Worm (Caenorhabditis elegans) whole organism, young adult: ENCODE results near the gene H04M03.11.

Experiments
- D2030.7 ChIP-seq: fragments of 200-800 bp; sonication (Bioruptor generic); IDR thresholded peaks from 2 replicates; pipeline ENCODE4 v1.3.6; 2022; ENCODE audit warnings: missing genetic modification reagents, missing genetic modification characterization, missing compliant biosample characterization
- F22D6.2 ChIP-seq: sonication (generic microtip); optimal IDR thresholded peaks from 2 replicates; lab custom pipeline; 2016; ENCODE audit warnings: mild to moderate bottlenecking, missing genetic modification characterization, missing compliant biosample characterization
- F49E8.2 ChIP-seq: sonication (generic microtip); optimal IDR thresholded peaks from 3 replicates; lab custom pipeline; 2017; ENCODE audit warnings: missing genetic modification characterization, mild to moderate bottlenecking, missing compliant biosample characterization, antibody characterized with exemption, moderate library complexity; ENCODE audit not compliant: insufficient read depth
- T07F8.4 ChIP-seq: sonication (generic microtip); optimal IDR thresholded peaks from 2 replicates; lab custom pipeline; 2016; ENCODE audit warnings: mild to moderate bottlenecking, missing genetic modification characterization, moderate library complexity, missing compliant biosample characterization
- Y53G8AR.9 ChIP-seq: fragments of 200-800 bp; sonication (Bioruptor generic); conservative IDR thresholded peaks from 2 replicates; pipeline ENCODE4 v1.3.6; 2022; ENCODE audit warnings: missing genetic modification reagents, missing genetic modification characterization, missing compliant biosample characterization
- Y67H2A.10 ChIP-seq: fragments of 200-800 bp; sonication (Bioruptor generic); conservative IDR thresholded peaks from 2 replicates; pipeline ENCODE4 v1.3.6; 2022; ENCODE audit warnings: missing genetic modification reagents, missing genetic modification characterization, missing compliant biosample characterization
- Y79H2A.3 ChIP-seq: fragments of 200-800 bp; sonication (Bioruptor generic); conservative IDR thresholded peaks from 2 replicates; pipeline ENCODE4 v1.3.6; 2022; ENCODE audit warnings: missing genetic modification reagents, missing genetic modification characterization, missing compliant biosample characterization
- ZK185.1 ChIP-seq: sonication (generic microtip); optimal IDR thresholded peaks from 2 replicates; lab custom pipeline; 2016; ENCODE audit warnings: mild to moderate bottlenecking, missing genetic modification characterization, missing compliant biosample characterization; ENCODE audit not compliant: poor library complexity, severe bottlenecking
- akir-1 ChIP-seq: fragments of 200-800 bp; sonication (Bioruptor generic); optimal IDR thresholded peaks from 2 replicates; lab custom pipeline; 2018; ENCODE audit warnings: mild to moderate bottlenecking, missing genetic modification characterization, moderate library complexity, missing compliant biosample characterization
- atf-7 ChIP-seq: sonication (generic microtip); optimal IDR thresholded peaks from 2 replicates; lab custom pipeline; 2017; ENCODE audit warnings: mild to moderate bottlenecking, missing genetic modification characterization, missing compliant biosample characterization
- attf-3 ChIP-seq: fragments of 200-800 bp; sonication (Bioruptor generic); conservative IDR thresholded peaks from 2 replicates; pipeline ENCODE4 v1.3.6; 2022; ENCODE audit warnings: missing genetic modification reagents, missing genetic modification characterization, missing compliant biosample characterization
- attf-6 ChIP-seq: fragments of 200-800 bp; sonication (Bioruptor generic); IDR thresholded peaks from 2 replicates; pipeline ENCODE4 v1.3.6; 2022; ENCODE audit warnings: missing genetic modification reagents, missing genetic modification characterization, missing compliant biosample characterization
- bed-1 ChIP-seq: fragments of 200-800 bp; sonication (Bioruptor generic); IDR thresholded peaks from 2 replicates; pipeline ENCODE4 v1.3.6; 2022; ENCODE audit warnings: missing genetic modification reagents, missing genetic modification characterization, missing compliant biosample characterization
- cebp-1 ChIP-seq, 2 experiments: fragments of 200-800 bp in 1 of 2; sonication (Bioruptor generic) in 1 of 2; sonication (generic microtip) in 1 of 2; IDR thresholded peaks in 1 of 2; optimal IDR thresholded peaks in 1 of 2; 2 replicates each; pipeline versions ENCODE4 v1.3.6 to Lab custom; 2017 to 2022; ENCODE audit warnings: missing compliant biosample characterization in 2 of 2, missing genetic modification characterization in 2 of 2, mild to moderate bottlenecking in 1 of 2, missing genetic modification reagents in 1 of 2, moderate library complexity in 1 of 2
- ceh-27 ChIP-seq: fragments of 200-800 bp; sonication (Bioruptor generic); optimal IDR thresholded peaks from 2 replicates; lab custom pipeline; 2018; ENCODE audit warnings: mild to moderate bottlenecking, missing genetic modification characterization, moderate library complexity, missing compliant biosample characterization
- die-1 ChIP-seq: sonication (generic microtip); optimal IDR thresholded peaks from 2 replicates; lab custom pipeline; 2016; ENCODE audit warnings: missing genotype, mild to moderate bottlenecking, missing genetic modification characterization, missing compliant biosample characterization
- egl-44 ChIP-seq: fragments of 200-800 bp; sonication (Bioruptor generic); IDR thresholded peaks from 2 replicates; pipeline ENCODE4 v1.3.6; 2022; ENCODE audit warnings: missing genetic modification reagents, missing genetic modification characterization, missing compliant biosample characterization
- egrh-3 ChIP-seq: fragments of 200-800 bp; sonication (Bioruptor generic); IDR thresholded peaks from 2 replicates; pipeline ENCODE4 v1.3.6; 2022; ENCODE audit warnings: missing genetic modification reagents, missing genetic modification characterization, missing compliant biosample characterization
- hrde-1 ChIP-seq: sonication (generic microtip); optimal IDR thresholded peaks from 2 replicates; lab custom pipeline; 2016; ENCODE audit warnings: missing genetic modification characterization, mild to moderate bottlenecking, missing compliant biosample characterization, moderate library complexity, missing genotype, missing genetic modification reagents, borderline replicate concordance
- lag-1 ChIP-seq: fragments of 200-800 bp; sonication (Bioruptor generic); IDR thresholded peaks from 2 replicates; pipeline ENCODE4 v1.3.6; 2022; ENCODE audit warnings: missing genetic modification reagents, missing genetic modification characterization, missing compliant biosample characterization
- lin-35 ChIP-seq, 3 experiments: fragments of 150-350 bp in 2 of 3; sonication (generic microtip) in 1 of 3; optimal IDR thresholded peaks; 2 replicates each; lab custom pipeline; 2014 to 2018; ENCODE audit warnings: missing biosample characterization in 3 of 3, missing genetic modification characterization in 3 of 3, missing genetic modification reagents in 3 of 3
- lir-1 ChIP-seq: fragments of 200-800 bp; sonication (Bioruptor generic); conservative IDR thresholded peaks from 2 replicates; pipeline ENCODE4 v1.3.6; 2022; ENCODE audit warnings: missing genetic modification reagents, missing genetic modification characterization, missing compliant biosample characterization
- madf-10 ChIP-seq: sonication (generic microtip); optimal IDR thresholded peaks from 2 replicates; lab custom pipeline; 2016; ENCODE audit warnings: mild to moderate bottlenecking, missing genetic modification characterization, missing compliant biosample characterization
- mcd-1 ChIP-seq: fragments of 200-800 bp; sonication (Bioruptor generic); IDR thresholded peaks from 2 replicates; pipeline ENCODE4 v1.3.6; 2022; ENCODE audit warnings: missing genetic modification reagents, missing genetic modification characterization, missing compliant biosample characterization
- nfya-2 ChIP-seq: fragments of 200-800 bp; sonication (Bioruptor generic); IDR thresholded peaks from 2 replicates; pipeline ENCODE4 v1.3.6; 2022; ENCODE audit warnings: missing genetic modification reagents, missing genetic modification characterization, missing compliant biosample characterization
- nfyb-1 ChIP-seq: fragments of 200-800 bp; sonication (Bioruptor generic); IDR thresholded peaks from 2 replicates; pipeline ENCODE4 v1.3.6; 2022; ENCODE audit warnings: missing genetic modification reagents, missing genetic modification characterization, missing compliant biosample characterization
- nhr-179 ChIP-seq: sonication (generic microtip); optimal IDR thresholded peaks from 2 replicates; lab custom pipeline; 2016; ENCODE audit warnings: mild to moderate bottlenecking, missing genetic modification characterization, missing compliant biosample characterization
- nhr-90 ChIP-seq: sonication (generic microtip); optimal IDR thresholded peaks from 2 replicates; lab custom pipeline; 2016; ENCODE audit warnings: missing genotype, mild to moderate bottlenecking, missing genetic modification characterization, missing compliant biosample characterization
- pbrm-1 ChIP-seq: fragments of 200-800 bp; sonication (Bioruptor generic); IDR thresholded peaks from 2 replicates; pipeline ENCODE4 v1.3.6; 2022; ENCODE audit warnings: missing genetic modification reagents, missing genetic modification characterization, missing compliant biosample characterization
- rec-8 ChIP-seq, 2 experiments: sonication (generic microtip); optimal IDR thresholded peaks; 2 replicates each; lab custom pipeline; 2016; ENCODE audit warnings: mild to moderate bottlenecking in 2 of 2, missing genetic modification characterization in 2 of 2, missing genetic modification reagents in 2 of 2, missing genotype in 2 of 2, missing biosample characterization in 1 of 2, missing compliant biosample characterization in 1 of 2, moderate library complexity in 1 of 2
- sdz-38 ChIP-seq: sonication (generic microtip); optimal IDR thresholded peaks from 2 replicates; lab custom pipeline; 2016; ENCODE audit warnings: missing genotype, missing genetic modification characterization, missing compliant biosample characterization
- snpc-4 ChIP-seq, 5 experiments: fragments of 150-350 bp in 1 of 5; sonication (generic microtip) in 4 of 5; optimal IDR thresholded peaks; 2 replicates each; lab custom pipeline; 2014 to 2018; ENCODE audit warnings: missing genetic modification characterization in 5 of 5, missing biosample characterization in 3 of 5, antibody characterized with exemption in 2 of 5, mild to moderate bottlenecking in 2 of 5, missing compliant biosample characterization in 2 of 5, missing genotype in 2 of 5, moderate library complexity in 2 of 5, missing genetic modification reagents in 1 of 5
- tbp1 ChIP-seq: fragments of 200-800 bp; sonication (Bioruptor generic); optimal IDR thresholded peaks from 2 replicates; lab custom pipeline; 2018; ENCODE audit warnings: mild to moderate bottlenecking, missing genetic modification characterization, missing compliant biosample characterization
- tlf-1 ChIP-seq: fragments of 200-800 bp; sonication (Bioruptor generic); optimal IDR thresholded peaks from 2 replicates; lab custom pipeline; 2018; ENCODE audit warnings: mild to moderate bottlenecking, missing genetic modification characterization, missing compliant biosample characterization
- unc-130 ChIP-seq: sonication (generic microtip); optimal IDR thresholded peaks from 2 replicates; lab custom pipeline; 2016; ENCODE audit warnings: missing genetic modification reagents, missing genetic modification characterization, missing compliant biosample characterization
- unc-62 ChIP-seq: fragments of 150-350 bp; optimal IDR thresholded peaks from 2 replicates; lab custom pipeline; 2014; ENCODE audit warnings: missing biosample characterization, missing genetic modification reagents, missing genetic modification characterization

H04M03.11 gene

DNA sequence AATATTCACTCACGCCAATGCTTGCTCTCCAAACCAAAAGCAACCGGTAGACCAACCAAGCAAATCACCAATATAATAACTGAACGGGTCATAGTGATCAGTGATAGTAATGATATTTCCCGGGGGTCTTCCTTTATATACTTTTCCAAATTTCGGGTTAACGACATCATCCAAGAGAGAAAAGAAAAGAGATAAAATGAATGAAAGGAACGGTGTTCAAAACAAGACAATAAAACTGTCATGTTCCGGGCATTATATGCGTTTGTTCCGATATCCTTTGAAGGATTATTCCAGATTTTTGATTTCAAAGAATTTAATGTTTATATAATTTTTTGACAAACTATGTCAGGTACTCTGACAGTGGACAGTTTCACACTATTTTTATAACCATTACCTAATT lies 17.2 kb downstream of the H04M03.11 start, which contains the start of gene C06E7.88:
C06E7.88 (minus strand) TSS at position 101 of the 400 bp plus-strand sequence.
- TF ChIP-seq ceh-27 (no peak), attf-3 (GFP tag; lab: Robert Waterston, UW) (no peak), lir-1 (GFP tag; lab: Robert Waterston, UW) (no peak), lin-35 (GFP tag; optimal IDR thresholded peaks at IDR 0.05; lab: Kevin White, UChicago) (no peak), Y79H2A.3 (GFP tag; lab: Robert Waterston, UW) (no peak), Y67H2A.10 (GFP tag; lab: Robert Waterston, UW) (no peak), nfya-2 (GFP tag; lab: Robert Waterston, UW) (no peak), mcd-1 (GFP tag; lab: Robert Waterston, UW) (no peak), akir-1 (GFP tag; lab: Kevin White, UChicago) (no peak), rec-8 (tag; optimal IDR thresholded peaks at IDR 0.05; lab: Kevin White, UChicago) (no peak), F22D6.2 (tag; lab: Kevin White, UChicago) (no peak)

DNA sequence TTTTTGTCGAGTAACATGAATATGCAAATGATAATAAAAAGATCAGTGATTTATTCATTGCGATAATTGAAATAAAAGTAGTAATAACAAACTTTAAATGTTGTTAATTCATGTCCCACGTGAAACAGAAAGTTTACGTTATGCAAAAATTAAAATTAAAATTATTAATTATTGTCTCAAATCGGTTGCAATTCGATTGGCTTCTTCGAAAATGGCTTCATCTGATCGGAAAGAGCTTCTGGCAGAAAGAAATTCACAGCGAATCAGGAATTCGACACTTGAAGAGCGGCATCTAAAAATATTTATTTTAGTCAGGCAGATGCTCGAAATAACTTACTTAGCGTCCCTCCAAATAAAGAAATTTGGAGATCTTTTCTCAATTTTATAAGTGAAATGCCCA lies 18.6 kb downstream of the H04M03.11 start, which contains the start of gene spe-27:
spe-27 (minus strand) TSS at position 101 of the 400 bp plus-strand sequence.
- no peak for TF ChIP-seq egl-44 (GFP tag; lab: Robert Waterston, UW)
- no peak for TF ChIP-seq nfyb-1
- no peak for TF ChIP-seq snpc-4 (GFP tag; optimal IDR thresholded peaks at IDR 0.05; lab: Kevin White, UChicago)
- no peak for TF ChIP-seq snpc-4 (tag; optimal IDR thresholded peaks at IDR 0.05; lab: Kevin White, UChicago)
- no peak for TF ChIP-seq cebp-1 (GFP tag; IDR thresholded peaks at IDR 0.05; lab: Robert Waterston, UW)
- no peak for TF ChIP-seq cebp-1 (tag; optimal IDR thresholded peaks at IDR 0.05; lab: Kevin White, UChicago)
- no peak for TF ChIP-seq pbrm-1
- TF ChIP-seq rec-8 (tag; optimal IDR thresholded peaks at IDR 0.05; lab: Kevin White, UChicago): no peak
- TF ChIP-seq tlf-1 (GFP tag; lab: Kevin White, UChicago): no peak
- TF ChIP-seq nhr-90 (tag; lab: Kevin White, UChicago): no peak
- no peak for TF ChIP-seq T07F8.4 (tag; lab: Kevin White, UChicago)
- no peak for TF ChIP-seq ZK185.1 (tag; lab: Kevin White, UChicago)
- TF ChIP-seq ceh-27: no peak
- TF ChIP-seq F49E8.2 (tag; lab: Kevin White, UChicago): no peak
- no peak for TF ChIP-seq hrde-1 (tag; lab: Kevin White, UChicago)
- TF ChIP-seq attf-6 (GFP tag; lab: Robert Waterston, UW): no peak

DNA sequence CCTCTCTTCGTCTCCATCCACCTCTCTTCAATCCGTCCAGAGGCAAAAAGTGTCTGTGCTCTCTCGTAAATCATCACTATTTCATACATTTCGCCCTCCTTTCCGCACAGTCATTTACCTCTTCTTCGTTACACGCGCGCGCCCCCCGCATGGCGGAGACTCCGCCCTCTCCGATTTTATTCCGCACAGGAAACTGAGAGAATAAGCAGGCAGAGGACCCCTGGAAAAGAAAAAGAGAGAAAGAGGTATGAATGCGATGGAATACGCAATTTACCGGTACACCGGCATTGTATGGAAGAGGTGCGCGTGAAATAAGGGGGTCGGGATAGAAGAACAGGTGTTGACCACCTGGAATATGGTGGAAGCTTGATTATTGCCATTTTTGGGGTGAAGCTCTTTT lies 23.6 kb downstream of the H04M03.11 start:
- TF ChIP-seq unc-62 (GFP tag; lab: Kevin White, UChicago) (no peak), bed-1 (no peak), egrh-3 (no peak), tbp1 (GFP tag; lab: Kevin White, UChicago) (no peak), die-1 (tag; lab: Kevin White, UChicago) (no peak), madf-10 (tag; lab: Kevin White, UChicago) (no peak), akir-1 (GFP tag; lab: Kevin White, UChicago) (no peak), nhr-179 (tag; lab: Kevin White, UChicago) (no peak), D2030.7 (GFP tag; lab: Robert Waterston, UW) (no peak), T07F8.4 (tag; lab: Kevin White, UChicago) (no peak), pbrm-1 (no peak), unc-130 (no peak), lag-1 (GFP tag; lab: Robert Waterston, UW) (no peak), Y53G8AR.9 (no peak), attf-6 (GFP tag; lab: Robert Waterston, UW) (no peak), sdz-38 (tag; lab: Kevin White, UChicago) (no peak), atf-7 (tag; lab: Kevin White, UChicago) (no peak)
